Fruit fly (Drosophila melanogaster) whole organism, embryonic: ENCODE data around the gene ninaB.

Experiments used
- Atf3 ChIP-seq: fragments of 200-800 bp; sonication (Bioruptor generic); optimal IDR thresholded peaks from 3 replicates; lab custom pipeline; 2016; ENCODE audit warnings: missing biosample characterization, missing genetic modification characterization
- CG12299 ChIP-seq: fragments of 200-800 bp; sonication (Bioruptor generic); optimal IDR thresholded peaks from 2 replicates; lab custom pipeline; 2018; ENCODE audit warnings: missing biosample characterization, mild to moderate bottlenecking, missing genetic modification characterization
- CG12744 ChIP-seq: fragments of 200-800 bp; sonication (Bioruptor generic); optimal IDR thresholded peaks from 2 replicates; lab custom pipeline; 2016; ENCODE audit warnings: missing biosample characterization, missing genetic modification characterization
- CG13894 ChIP-seq: fragments of 200-800 bp; sonication (Bioruptor generic); optimal IDR thresholded peaks from 3 replicates; lab custom pipeline; 2018; ENCODE audit warnings: missing biosample characterization, mild to moderate bottlenecking, missing genetic modification characterization, moderate library complexity
- CG18011 ChIP-seq: fragments of 200-800 bp; sonication (Bioruptor generic); optimal IDR thresholded peaks from 2 replicates; lab custom pipeline; 2017; ENCODE audit warnings: missing biosample characterization, missing genetic modification characterization, mild to moderate bottlenecking, moderate library complexity, missing genotype
- CG30020 ChIP-seq: fragments of 200-800 bp; optimal IDR thresholded peaks from 2 replicates; lab custom pipeline; 2019; ENCODE audit warnings: missing biosample characterization, mild to moderate bottlenecking, missing genetic modification characterization, moderate library complexity
- CG32532 ChIP-seq: fragments of 200-800 bp; sonication (Bioruptor generic); IDR thresholded peaks from 2 replicates; pipeline ENCODE4 v1.3.6; 2022; ENCODE audit warnings: missing biosample characterization, missing genetic modification characterization
- CG32772 ChIP-seq: fragments of 200-800 bp; sonication (Bioruptor generic); IDR thresholded peaks from 2 replicates; pipeline ENCODE4 v1.3.6; 2022; ENCODE audit warnings: missing biosample characterization, missing genetic modification characterization
- CG33213 ChIP-seq: fragments of 200-800 bp; sonication (Bioruptor generic); optimal IDR thresholded peaks from 3 replicates; lab custom pipeline; 2016; ENCODE audit warnings: missing biosample characterization, missing genetic modification characterization
- CG3995 ChIP-seq: fragments of 200-800 bp; sonication (Bioruptor generic); optimal IDR thresholded peaks from 3 replicates; lab custom pipeline; 2016; ENCODE audit warnings: missing biosample characterization, missing genetic modification characterization
- CG4617 ChIP-seq: fragments of 200-800 bp; sonication (Bioruptor generic); optimal IDR thresholded peaks from 3 replicates; lab custom pipeline; 2016; ENCODE audit warnings: missing biosample characterization, missing genetic modification characterization, borderline replicate concordance
- CG6272 ChIP-seq: fragments of 200-800 bp; sonication (Bioruptor generic); IDR thresholded peaks from 2 replicates; pipeline ENCODE4 v1.3.6; 2022; ENCODE audit warnings: missing biosample characterization, missing genetic modification characterization
- CG7357 ChIP-seq: fragments of 200-800 bp; sonication (Bioruptor generic); IDR thresholded peaks from 3 replicates; pipeline ENCODE4 v1.3.6; 2022; ENCODE audit warnings: missing biosample characterization, missing genetic modification characterization
- CG7839 ChIP-seq: fragments of 200-800 bp; sonication (Bioruptor generic); optimal IDR thresholded peaks from 3 replicates; lab custom pipeline; 2018; ENCODE audit warnings: missing biosample characterization, mild to moderate bottlenecking, missing genetic modification characterization, moderate library complexity
- CHES-1-like ChIP-seq: fragments of 200-800 bp; sonication (Bioruptor generic); optimal IDR thresholded peaks from 2 replicates; lab custom pipeline; 2016; ENCODE audit warnings: missing biosample characterization, missing genetic modification characterization
- CrebB ChIP-seq: fragments of 200-800 bp; sonication (Bioruptor generic); optimal IDR thresholded peaks from 3 replicates; lab custom pipeline; 2018; ENCODE audit warnings: missing biosample characterization, mild to moderate bottlenecking, missing genetic modification characterization
- E2f1 ChIP-seq: fragments of 200-800 bp; sonication (Bioruptor generic); IDR thresholded peaks from 2 replicates; pipeline ENCODE4 v1.3.6; 2022; ENCODE audit warnings: missing biosample characterization, missing genetic modification characterization
- Eip74EF ChIP-seq, 2 experiments: fragments of 200-800 bp in 1 of 2; fragments of >200 bp in 1 of 2; sonication (Bioruptor generic) in 1 of 2; optimal IDR thresholded peaks; 2 replicates each; lab custom pipeline; 2017 to 2019; ENCODE audit warnings: missing biosample characterization in 2 of 2, missing genetic modification characterization in 2 of 2, mild to moderate bottlenecking in 1 of 2, moderate library complexity in 1 of 2
- Fer1 ChIP-seq: fragments of 200-800 bp; sonication (Bioruptor generic); optimal IDR thresholded peaks from 2 replicates; lab custom pipeline; 2017; ENCODE audit warnings: missing biosample characterization, mild to moderate bottlenecking, missing genetic modification characterization
- HmgZ ChIP-seq: fragments of 200-800 bp; sonication (Bioruptor generic); optimal IDR thresholded peaks from 2 replicates; lab custom pipeline; 2018; ENCODE audit warnings: missing biosample characterization, mild to moderate bottlenecking, missing genetic modification characterization
- Med ChIP-seq: fragments of 200-800 bp; sonication (Bioruptor generic); peaks from one replicate; lab custom pipeline; 2016; ENCODE audit warnings: missing biosample characterization, missing genetic modification characterization, mild to moderate bottlenecking, inconsistent platforms, moderate library complexity
- Ptx1 ChIP-seq: fragments of 200-800 bp; sonication (Bioruptor generic); IDR thresholded peaks from 2 replicates; pipeline ENCODE4 v1.3.6; 2022; ENCODE audit warnings: missing biosample characterization, missing genetic modification characterization
- Rfx ChIP-seq: fragments of 200-800 bp; sonication (Bioruptor generic); IDR thresholded peaks from 2 replicates; pipeline ENCODE4 v1.3.6; 2022; ENCODE audit warnings: missing biosample characterization, missing genetic modification characterization
- Scr ChIP-seq: fragments of 200-800 bp; sonication (Bioruptor generic); IDR thresholded peaks from 2 replicates; pipeline ENCODE4 v1.3.6; 2022; ENCODE audit warnings: missing biosample characterization, missing genetic modification characterization; ENCODE audit not compliant: partially characterized antibody
- Spps ChIP-seq: fragments of 200-800 bp; sonication (Bioruptor generic); optimal IDR thresholded peaks from 2 replicates; lab custom pipeline; 2018; ENCODE audit warnings: missing biosample characterization, mild to moderate bottlenecking, missing genetic modification characterization
- Xrp1 ChIP-seq: fragments of 200-800 bp; sonication (Bioruptor generic); IDR thresholded peaks from 2 replicates; pipeline ENCODE4 v1.3.6; 2022; ENCODE audit warnings: missing biosample characterization, missing genetic modification characterization
- amos ChIP-seq: fragments of 200-800 bp; sonication (Bioruptor generic); IDR thresholded peaks from 2 replicates; pipeline ENCODE4 v1.3.6; 2022; ENCODE audit warnings: missing biosample characterization, missing genetic modification characterization; ENCODE audit not compliant: partially characterized antibody
- br ChIP-seq: fragments of >200 bp; optimal IDR thresholded peaks from 2 replicates; lab custom pipeline; 2017
- cg ChIP-seq: fragments of 200-800 bp; sonication (Bioruptor generic); optimal IDR thresholded peaks from 3 replicates; lab custom pipeline; 2019; ENCODE audit warnings: missing biosample characterization, mild to moderate bottlenecking, missing genetic modification characterization, moderate library complexity
- corto ChIP-seq: fragments of 200-800 bp; sonication (Bioruptor generic); optimal IDR thresholded peaks from 2 replicates; lab custom pipeline; 2016; ENCODE audit warnings: missing biosample characterization, mild to moderate bottlenecking, missing genetic modification characterization, moderate library complexity
- emc ChIP-seq: fragments of 200-800 bp; sonication (Bioruptor generic); optimal IDR thresholded peaks from 2 replicates; lab custom pipeline; 2016; ENCODE audit warnings: missing biosample characterization, missing genetic modification characterization
- en ChIP-seq: fragments of 200-800 bp; sonication (Bioruptor generic); optimal IDR thresholded peaks from 2 replicates; lab custom pipeline; 2016; ENCODE audit warnings: missing biosample characterization, missing genetic modification characterization
- fd64A ChIP-seq: fragments of 200-800 bp; sonication (Bioruptor generic); optimal IDR thresholded peaks from 3 replicates; lab custom pipeline; 2018; ENCODE audit warnings: missing biosample characterization, mild to moderate bottlenecking, missing genetic modification characterization
- gsb ChIP-seq: fragments of 200-800 bp; sonication (Bioruptor generic); IDR thresholded peaks from 2 replicates; pipeline ENCODE4 v1.3.6; 2022; ENCODE audit warnings: missing biosample characterization, missing genetic modification characterization
- ham ChIP-seq: fragments of 200-800 bp; sonication (Bioruptor generic); IDR thresholded peaks from 2 replicates; pipeline ENCODE4 v1.3.6; 2022; ENCODE audit warnings: missing biosample characterization, missing genetic modification characterization
- hkb ChIP-seq, 2 experiments: fragments of 200-800 bp in 1 of 2; fragments of >200 bp in 1 of 2; sonication (Bioruptor generic) in 1 of 2; IDR thresholded peaks in 1 of 2; optimal IDR thresholded peaks in 1 of 2; 2 replicates each; pipeline versions ENCODE4 v1.3.6 to Lab custom; 2017 to 2022; ENCODE audit warnings: missing biosample characterization in 1 of 2, missing genetic modification characterization in 1 of 2
- ind ChIP-seq: fragments of 200-800 bp; sonication (Bioruptor generic); optimal IDR thresholded peaks from 3 replicates; lab custom pipeline; 2016; ENCODE audit warnings: missing biosample characterization, missing genetic modification characterization
- klu ChIP-seq: fragments of 200-800 bp; sonication (Bioruptor generic); IDR thresholded peaks from 2 replicates; pipeline ENCODE4 v1.3.6; 2022; ENCODE audit warnings: missing biosample characterization, missing genetic modification characterization
- nerfin-1 ChIP-seq: fragments of 200-800 bp; sonication (Bioruptor generic); optimal IDR thresholded peaks from 3 replicates; lab custom pipeline; 2019; ENCODE audit warnings: missing biosample characterization, mild to moderate bottlenecking, missing genetic modification characterization, moderate library complexity
- nom ChIP-seq: fragments of 200-800 bp; sonication (Bioruptor generic); optimal IDR thresholded peaks from 2 replicates; lab custom pipeline; 2017; ENCODE audit warnings: missing biosample characterization, missing genetic modification characterization, mild to moderate bottlenecking, moderate library complexity, missing genetic modification reagents
- onecut ChIP-seq: fragments of 200-800 bp; sonication (Bioruptor generic); IDR thresholded peaks from 2 replicates; pipeline ENCODE4 v1.3.6; 2022; ENCODE audit warnings: missing biosample characterization, missing genetic modification characterization
- peb ChIP-seq: fragments of 200-800 bp; sonication (Bioruptor generic); IDR thresholded peaks from 2 replicates; pipeline ENCODE4 v1.3.6; 2022; ENCODE audit warnings: missing biosample characterization, missing genetic modification characterization
- phol ChIP-seq: fragments of 200-800 bp; sonication (Bioruptor generic); optimal IDR thresholded peaks from 3 replicates; lab custom pipeline; 2018; ENCODE audit warnings: missing biosample characterization, mild to moderate bottlenecking, missing genetic modification characterization, moderate library complexity
- pros ChIP-seq: fragments of 200-800 bp; sonication (Bioruptor generic); optimal IDR thresholded peaks from 3 replicates; lab custom pipeline; 2019; ENCODE audit warnings: missing biosample characterization, mild to moderate bottlenecking, missing genetic modification characterization, moderate library complexity
- sens ChIP-seq: fragments of 200-800 bp; sonication (Bioruptor generic); peaks from one replicate; lab custom pipeline; 2016; ENCODE audit warnings: missing biosample characterization, missing genetic modification characterization
- shn ChIP-seq: fragments of 200-800 bp; sonication (Bioruptor generic); optimal IDR thresholded peaks from 3 replicates; lab custom pipeline; 2016; ENCODE audit warnings: missing biosample characterization, missing genetic modification characterization
- sug ChIP-seq: fragments of 200-800 bp; optimal IDR thresholded peaks from 2 replicates; lab custom pipeline; 2019; ENCODE audit warnings: missing biosample characterization, mild to moderate bottlenecking, missing genetic modification characterization, moderate library complexity
- trh ChIP-seq: fragments of 200-800 bp; sonication (Bioruptor generic); optimal IDR thresholded peaks from 2 replicates; lab custom pipeline; 2016; ENCODE audit warnings: missing biosample characterization, missing genetic modification characterization
- zfh1 ChIP-seq: fragments of 200-800 bp; sonication (Bioruptor generic); IDR thresholded peaks from 3 replicates; pipeline ENCODE4 v1.3.6; 2022; ENCODE audit warnings: missing biosample characterization, missing genetic modification characterization

ninaB gene

dm6 chr3R:13659865-13660738 is 40.3 kb upstream of the ninaB start, which contains the start of gene Hrb87F (continued):
- TF ChIP-seq nerfin-1 (tag; lab: Kevin White, UChicago): no peak
- TF ChIP-seq phol (tag; lab: Kevin White, UChicago): peak; percentile 84
- TF ChIP-seq CG13894 (tag; lab: Kevin White, UChicago): no peak
- no peak for TF ChIP-seq CG7839 (tag; lab: Kevin White, UChicago)
- no peak for TF ChIP-seq onecut (GFP tag; lab: Robert Waterston, UW)
- peak; percentile 15 for TF ChIP-seq CG4617
- TF ChIP-seq Spps: no peak
- no peak for TF ChIP-seq Fer1 (GFP tag; lab: Kevin White, UChicago)
- TF ChIP-seq Ptx1 (GFP tag; lab: Robert Waterston, UW): peak; percentile 29; the same call in 1 of the 2 replicates
- 0 out of 3 replicates have a peak, but pooled peaks have one; percentile 11 for TF ChIP-seq CG7357 (GFP tag; lab: Robert Waterston, UW)
- no peak for TF ChIP-seq emc (GFP tag; lab: Kevin White, UChicago)
- TF ChIP-seq hkb (optimal IDR thresholded peaks at IDR 0.05; lab: Kevin White, UChicago): no peak
- TF ChIP-seq hkb (GFP tag; IDR thresholded peaks at IDR 0.05; lab: Robert Waterston, UW): 0 out of 2 replicates have a peak, but pooled peaks have one; percentile 12
- TF ChIP-seq fd64A (GFP tag; lab: Kevin White, UChicago): no peak
- peak; percentile 32; the same call in 1 of the 2 replicates for TF ChIP-seq CG32772 (GFP tag; lab: Robert Waterston, UW)
- TF ChIP-seq Scr: peak; percentile 19; the same call in 1 of the 2 replicates
- no peak for TF ChIP-seq CG12744
- TF ChIP-seq en (GFP tag; lab: Kevin White, UChicago): no peak
- peak; percentile 25; the same call in 1 of the 2 replicates for TF ChIP-seq amos (GFP tag; lab: Robert Waterston, UW)
- TF ChIP-seq CrebB (tag; lab: Kevin White, UChicago): peak; percentile 8
- TF ChIP-seq Atf3: no peak
- TF ChIP-seq CG6272 (GFP tag; lab: Robert Waterston, UW): peak; percentile 46; the same call in 1 of the 2 replicates
- peak; percentile 68 for TF ChIP-seq Rfx
- TF ChIP-seq CG32532: peak; percentile 49
- TF ChIP-seq br (lab: Kevin White, UChicago): no peak
- TF ChIP-seq ham (GFP tag; lab: Robert Waterston, UW): no peak
- peak; percentile 93 for TF ChIP-seq CG30020 (tag; lab: Kevin White, UChicago)
- TF ChIP-seq zfh1: 0 out of 3 replicates have a peak, but pooled peaks have one; percentile 60
- no peak for TF ChIP-seq sens (GFP tag; lab: Kevin White, UChicago)
- no peak for TF ChIP-seq CG33213 (GFP tag; lab: Kevin White, UChicago)
- no peak for TF ChIP-seq ind (GFP tag; lab: Kevin White, UChicago)
- no peak for TF ChIP-seq peb
- TF ChIP-seq corto: no peak
- TF ChIP-seq CHES-1-like (GFP tag; lab: Kevin White, UChicago): peak; percentile 21
- TF ChIP-seq HmgZ (tag; lab: Kevin White, UChicago): no peak
- TF ChIP-seq CG18011 (GFP tag; lab: Kevin White, UChicago): peak; percentile 92
- TF ChIP-seq pros (GFP tag; lab: Kevin White, UChicago): no peak
- TF ChIP-seq E2f1 (GFP tag; lab: Robert Waterston, UW): no peak
- TF ChIP-seq Eip74EF (GFP tag; optimal IDR thresholded peaks at IDR 0.05; lab: Kevin White, UChicago): no peak
- no peak for TF ChIP-seq gsb
- no peak for TF ChIP-seq sug (tag; lab: Kevin White, UChicago)
- no peak for TF ChIP-seq trh (GFP tag; lab: Kevin White, UChicago)
- TF ChIP-seq CG12299 (tag; lab: Kevin White, UChicago): peak; percentile 41
- peak; percentile 49 for TF ChIP-seq nom
- no peak for TF ChIP-seq klu
- peak; percentile 49 for TF ChIP-seq cg (GFP tag; lab: Kevin White, UChicago)
- TF ChIP-seq Xrp1: no peak
- no peak for TF ChIP-seq CG3995
- TF ChIP-seq shn (GFP tag; lab: Kevin White, UChicago): no peak
- peak; percentile 77 for TF ChIP-seq Med (GFP tag; lab: Kevin White, UChicago)
